Worm (Caenorhabditis elegans) whole organism, mixed stage, embryonic: ENCODE results near the gene pals-29.
A peak's percentile ranks its signal among the peaks of the same experiment; 100 is the strongest.

Experiments used
- ceh-39 ChIP-seq: fragments of 150-350 bp; optimal IDR thresholded peaks from 2 replicates; lab custom pipeline; 2014; ENCODE audit warnings: missing biosample characterization, missing genetic modification characterization
- ceh-43 ChIP-seq: fragments of 200-800 bp; sonication (Bioruptor generic); optimal IDR thresholded peaks from 2 replicates; lab custom pipeline; 2018; ENCODE audit warnings: mild to moderate bottlenecking, missing genetic modification characterization, moderate library complexity, missing compliant biosample characterization
- cnd-1 ChIP-seq: fragments of 200-800 bp; sonication (Bioruptor generic); optimal IDR thresholded peaks from 2 replicates; lab custom pipeline; 2018; ENCODE audit warnings: mild to moderate bottlenecking, missing genetic modification characterization, missing compliant biosample characterization
- drap-1 ChIP-seq: fragments of 200-800 bp; sonication (Bioruptor generic); optimal IDR thresholded peaks from 3 replicates; lab custom pipeline; 2018; ENCODE audit warnings: mild to moderate bottlenecking, missing genetic modification characterization, missing compliant biosample characterization
- flh-1 ChIP-seq: fragments of 200-800 bp; sonication (Bioruptor generic); optimal IDR thresholded peaks from 2 replicates; lab custom pipeline; 2018; ENCODE audit warnings: mild to moderate bottlenecking, missing genetic modification characterization, moderate library complexity, missing compliant biosample characterization
- hlh-1 ChIP-seq: fragments of 150-350 bp; optimal IDR thresholded peaks from 2 replicates; lab custom pipeline; 2014; ENCODE audit warnings: missing biosample characterization, missing genetic modification reagents, missing genetic modification characterization
- lin-13 ChIP-seq: fragments of 150-350 bp; optimal IDR thresholded peaks from 2 replicates; lab custom pipeline; 2014; ENCODE audit warnings: missing biosample characterization, missing genetic modification characterization
- mep-1 ChIP-seq: fragments of 150-350 bp; optimal IDR thresholded peaks from 2 replicates; lab custom pipeline; 2017; ENCODE audit warnings: missing biosample characterization, missing genetic modification reagents, missing genetic modification characterization, inconsistent platforms
- mls-2 ChIP-seq: sonication (generic microtip); optimal IDR thresholded peaks from 2 replicates; lab custom pipeline; 2016; ENCODE audit warnings: mild to moderate bottlenecking, missing genetic modification characterization, moderate library complexity, missing compliant biosample characterization
- nhr-12 ChIP-seq: fragments of 150-350 bp; optimal IDR thresholded peaks from 2 replicates; lab custom pipeline; 2014; ENCODE audit warnings: missing biosample characterization, missing genetic modification characterization
- nhr-2 ChIP-seq: fragments of 150-350 bp; optimal IDR thresholded peaks from 2 replicates; lab custom pipeline; 2014; ENCODE audit warnings: missing biosample characterization, missing genetic modification characterization
- nhr-28 ChIP-seq: fragments of 150-350 bp; optimal IDR thresholded peaks from 2 replicates; lab custom pipeline; 2014; ENCODE audit warnings: missing biosample characterization, missing genetic modification characterization
- nhr-76 ChIP-seq: sonication (generic microtip); optimal IDR thresholded peaks from 2 replicates; lab custom pipeline; 2017; ENCODE audit warnings: missing biosample characterization, missing genetic modification characterization
- tbx-8 ChIP-seq: fragments of 200-800 bp; sonication (Bioruptor generic); optimal IDR thresholded peaks from 2 replicates; lab custom pipeline; 2018; ENCODE audit warnings: mild to moderate bottlenecking, missing genetic modification characterization, moderate library complexity, missing compliant biosample characterization
- unc-120 ChIP-seq: sonication (generic microtip); optimal IDR thresholded peaks from 2 replicates; lab custom pipeline; 2017; ENCODE audit warnings: missing genetic modification characterization, missing compliant biosample characterization; ENCODE audit not compliant: poor library complexity, severe bottlenecking
- zip-8 ChIP-seq: fragments of 150-350 bp; optimal IDR thresholded peaks from 2 replicates; lab custom pipeline; 2014; ENCODE audit warnings: missing biosample characterization, missing genetic modification characterization
- ztf-11 ChIP-seq: fragments of 150-350 bp; optimal IDR thresholded peaks from 2 replicates; lab custom pipeline; 2014; ENCODE audit warnings: missing biosample characterization, missing genetic modification characterization

The pals-29 gene

ce11 chrIV:14496494-14496893, 45.9 kb downstream of the pals-29 start (continued):
- no peak for TF ChIP-seq nhr-76 (tag; lab: Kevin White, UChicago)
- no peak for TF ChIP-seq tbx-8
- TF ChIP-seq mls-2 (tag; lab: Kevin White, UChicago) = peak; percentile 45

DNA sequence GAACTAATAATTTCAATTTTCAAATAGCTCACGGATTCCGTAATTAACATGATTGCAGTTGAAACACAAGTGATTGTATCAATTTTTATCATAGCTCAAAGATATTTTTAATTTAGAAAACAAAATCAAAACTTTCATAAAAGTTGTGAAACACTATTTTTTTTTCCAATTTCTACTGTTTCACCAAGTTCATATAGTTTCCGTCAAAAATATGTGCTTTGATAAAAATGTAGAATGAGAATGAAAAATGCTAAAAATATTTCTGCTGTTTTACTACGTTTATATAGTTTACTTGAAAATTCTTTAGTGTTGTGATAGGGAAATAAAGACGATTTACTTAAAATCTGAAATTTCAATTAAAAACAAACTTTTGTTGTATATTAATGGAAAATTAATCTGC, 46.9 kb downstream of the pals-29 start:
- TF ChIP-seq ceh-43 (GFP tag; lab: Kevin White, UChicago) (no peak), unc-120 (tag; lab: Kevin White, UChicago) (no peak), cnd-1 (tag; lab: Kevin White, UChicago) (no peak), lin-13 (tag; lab: Kevin White, UChicago) (no peak), zip-8 (tag; lab: Kevin White, UChicago) (no peak), mep-1 (tag; lab: Kevin White, UChicago) (no peak), nhr-12 (tag; lab: Kevin White, UChicago) (no peak)

DNA sequence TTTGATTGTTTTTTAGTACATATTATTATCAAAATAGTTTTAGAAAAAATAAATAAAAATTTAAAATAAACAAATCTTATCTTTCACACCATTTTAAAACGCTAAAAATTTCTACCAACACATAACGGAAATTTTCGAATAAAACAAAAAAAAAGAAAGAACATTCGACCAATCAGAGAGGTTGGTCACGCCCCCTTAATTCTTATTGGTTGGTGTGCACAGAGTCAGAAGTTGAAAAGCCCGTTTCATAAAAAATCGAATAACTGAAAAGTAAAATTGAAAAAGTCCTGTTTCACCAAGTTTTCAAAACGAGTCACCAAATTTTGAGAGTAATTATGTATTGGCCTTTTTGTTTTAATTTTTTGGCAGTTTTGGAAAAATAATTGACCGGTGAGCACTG, 51.3 kb downstream of the pals-29 start:
- no peak for TF ChIP-seq drap-1 (GFP tag; lab: Kevin White, UChicago)
- no peak for TF ChIP-seq zip-8 (tag; lab: Kevin White, UChicago)
- no peak for TF ChIP-seq ceh-39 (tag; lab: Kevin White, UChicago)
- no peak for TF ChIP-seq hlh-1 (tag; lab: Kevin White, UChicago)
- no peak for TF ChIP-seq flh-1
- no peak for TF ChIP-seq nhr-2 (tag; lab: Kevin White, UChicago)
- TF ChIP-seq ztf-11 (tag; lab: Kevin White, UChicago) = no peak
- no peak for TF ChIP-seq mls-2 (tag; lab: Kevin White, UChicago)
- TF ChIP-seq tbx-8 = no peak
- no peak for TF ChIP-seq nhr-28
